Worm (Caenorhabditis elegans) whole organism, mixed stage, embryonic: Measurements from ENCODE around the gene F14F9.5.

Experiments used
- M03D4.4 ChIP-seq: sonication (generic microtip); optimal IDR thresholded peaks from 2 replicates; lab custom pipeline; 2017; ENCODE audit warnings: mild to moderate bottlenecking, missing genetic modification characterization, missing compliant biosample characterization
- bed-3 ChIP-seq: fragments of 200-800 bp; sonication (Bioruptor generic); optimal IDR thresholded peaks from 3 replicates; lab custom pipeline; 2018; ENCODE audit warnings: mild to moderate bottlenecking, missing genetic modification characterization, moderate library complexity, missing compliant biosample characterization
- blmp-1 ChIP-seq: fragments of 150-350 bp; optimal IDR thresholded peaks from 2 replicates; lab custom pipeline; 2014; ENCODE audit warnings: missing biosample characterization, missing genetic modification characterization
- ceh-39 ChIP-seq: fragments of 150-350 bp; optimal IDR thresholded peaks from 2 replicates; lab custom pipeline; 2014; ENCODE audit warnings: missing biosample characterization, missing genetic modification characterization
- ceh-43 ChIP-seq: fragments of 200-800 bp; sonication (Bioruptor generic); optimal IDR thresholded peaks from 2 replicates; lab custom pipeline; 2018; ENCODE audit warnings: mild to moderate bottlenecking, missing genetic modification characterization, moderate library complexity, missing compliant biosample characterization
- ceh-83 ChIP-seq: fragments of 200-800 bp; sonication (Bioruptor generic); optimal IDR thresholded peaks from 2 replicates; lab custom pipeline; 2018; ENCODE audit warnings: mild to moderate bottlenecking, missing genetic modification characterization, missing compliant biosample characterization
- cnd-1 ChIP-seq: fragments of 200-800 bp; sonication (Bioruptor generic); optimal IDR thresholded peaks from 2 replicates; lab custom pipeline; 2018; ENCODE audit warnings: mild to moderate bottlenecking, missing genetic modification characterization, missing compliant biosample characterization
- drap-1 ChIP-seq: fragments of 200-800 bp; sonication (Bioruptor generic); optimal IDR thresholded peaks from 3 replicates; lab custom pipeline; 2018; ENCODE audit warnings: mild to moderate bottlenecking, missing genetic modification characterization, missing compliant biosample characterization
- elt-3 ChIP-seq: fragments of 150-350 bp; optimal IDR thresholded peaks from 2 replicates; lab custom pipeline; 2014; ENCODE audit warnings: missing biosample characterization, missing genetic modification characterization
- flh-1 ChIP-seq: fragments of 200-800 bp; sonication (Bioruptor generic); optimal IDR thresholded peaks from 2 replicates; lab custom pipeline; 2018; ENCODE audit warnings: mild to moderate bottlenecking, missing genetic modification characterization, moderate library complexity, missing compliant biosample characterization
- hlh-1 ChIP-seq: fragments of 150-350 bp; optimal IDR thresholded peaks from 2 replicates; lab custom pipeline; 2014; ENCODE audit warnings: missing biosample characterization, missing genetic modification reagents, missing genetic modification characterization
- lin-13 ChIP-seq: fragments of 150-350 bp; optimal IDR thresholded peaks from 2 replicates; lab custom pipeline; 2014; ENCODE audit warnings: missing biosample characterization, missing genetic modification characterization
- lin-32 ChIP-seq: fragments of 200-800 bp; sonication (Bioruptor generic); optimal IDR thresholded peaks from 2 replicates; lab custom pipeline; 2018; ENCODE audit warnings: mild to moderate bottlenecking, missing genetic modification characterization, missing compliant biosample characterization
- lsy-2 ChIP-seq: fragments of 150-350 bp; optimal IDR thresholded peaks from 2 replicates; lab custom pipeline; 2014; ENCODE audit warnings: missing biosample characterization, missing genetic modification characterization
- mab-5 ChIP-seq: fragments of 150-350 bp; optimal IDR thresholded peaks from 2 replicates; lab custom pipeline; 2014; ENCODE audit warnings: missing biosample characterization, missing genetic modification characterization
- mep-1 ChIP-seq: fragments of 150-350 bp; optimal IDR thresholded peaks from 2 replicates; lab custom pipeline; 2017; ENCODE audit warnings: missing biosample characterization, missing genetic modification reagents, missing genetic modification characterization, inconsistent platforms
- mls-2 ChIP-seq: sonication (generic microtip); optimal IDR thresholded peaks from 2 replicates; lab custom pipeline; 2016; ENCODE audit warnings: mild to moderate bottlenecking, missing genetic modification characterization, moderate library complexity, missing compliant biosample characterization
- nhr-12 ChIP-seq: fragments of 150-350 bp; optimal IDR thresholded peaks from 2 replicates; lab custom pipeline; 2014; ENCODE audit warnings: missing biosample characterization, missing genetic modification characterization
- nhr-2 ChIP-seq: fragments of 150-350 bp; optimal IDR thresholded peaks from 2 replicates; lab custom pipeline; 2014; ENCODE audit warnings: missing biosample characterization, missing genetic modification characterization
- nhr-237 ChIP-seq: fragments of 150-350 bp; optimal IDR thresholded peaks from 2 replicates; lab custom pipeline; 2014; ENCODE audit warnings: missing biosample characterization, missing genetic modification characterization
- nhr-28 ChIP-seq: fragments of 150-350 bp; optimal IDR thresholded peaks from 2 replicates; lab custom pipeline; 2014; ENCODE audit warnings: missing biosample characterization, missing genetic modification characterization
- pha-4 ChIP-seq: fragments of 150-350 bp; optimal IDR thresholded peaks from 2 replicates; lab custom pipeline; 2018; ENCODE audit warnings: missing biosample characterization, missing genetic modification reagents, missing genetic modification characterization
- sem-2 ChIP-seq: fragments of 200-800 bp; sonication (Bioruptor generic); optimal IDR thresholded peaks from 2 replicates; lab custom pipeline; 2018; ENCODE audit warnings: mild to moderate bottlenecking, missing genetic modification characterization, missing compliant biosample characterization
- snpc-4 ChIP-seq: fragments of 150-350 bp; optimal IDR thresholded peaks from 2 replicates; lab custom pipeline; 2014; ENCODE audit warnings: missing biosample characterization, missing genetic modification characterization
- tbx-8 ChIP-seq: fragments of 200-800 bp; sonication (Bioruptor generic); optimal IDR thresholded peaks from 2 replicates; lab custom pipeline; 2018; ENCODE audit warnings: mild to moderate bottlenecking, missing genetic modification characterization, moderate library complexity, missing compliant biosample characterization
- unc-120 ChIP-seq: sonication (generic microtip); optimal IDR thresholded peaks from 2 replicates; lab custom pipeline; 2017; ENCODE audit warnings: missing genetic modification characterization, missing compliant biosample characterization; ENCODE audit not compliant: poor library complexity, severe bottlenecking
- unc-39 ChIP-seq: fragments of 150-350 bp; optimal IDR thresholded peaks from 2 replicates; lab custom pipeline; 2014; ENCODE audit warnings: missing biosample characterization, missing genetic modification characterization
- unc-62 ChIP-seq: fragments of 150-350 bp; optimal IDR thresholded peaks from 2 replicates; lab custom pipeline; 2014; ENCODE audit warnings: missing biosample characterization, missing genetic modification reagents, missing genetic modification characterization
- zip-8 ChIP-seq: fragments of 150-350 bp; optimal IDR thresholded peaks from 2 replicates; lab custom pipeline; 2014; ENCODE audit warnings: missing biosample characterization, missing genetic modification characterization
- ztf-11 ChIP-seq: fragments of 150-350 bp; optimal IDR thresholded peaks from 2 replicates; lab custom pipeline; 2014; ENCODE audit warnings: missing biosample characterization, missing genetic modification characterization

The F14F9.5 gene

ce11 chrV:5107816-5108215 lies 19.1 kb upstream of the F14F9.5 start, which contains the start of gene srab-3:
srab-3 (minus strand) TSS chrV:5107916.
- TF ChIP-seq bed-3 (GFP tag; lab: Kevin White, UChicago): no peak
- no peak for TF ChIP-seq nhr-12 (tag; lab: Kevin White, UChicago)
- no peak for TF ChIP-seq lsy-2 (tag; lab: Kevin White, UChicago)
- no peak for TF ChIP-seq unc-62 (GFP tag; lab: Kevin White, UChicago)
- no peak for TF ChIP-seq ceh-43
- no peak for TF ChIP-seq flh-1 (GFP tag; lab: Kevin White, UChicago)
- no peak for TF ChIP-seq ceh-83 (GFP tag; lab: Kevin White, UChicago)
- no peak for TF ChIP-seq lin-13
- no peak for TF ChIP-seq snpc-4
- TF ChIP-seq pha-4 (tag; lab: Kevin White, UChicago): no peak
- no peak for TF ChIP-seq lin-32
- TF ChIP-seq unc-39 (tag; lab: Kevin White, UChicago): no peak
- no peak for TF ChIP-seq nhr-2 (tag; lab: Kevin White, UChicago)
- TF ChIP-seq tbx-8 (GFP tag; lab: Kevin White, UChicago): no peak
- TF ChIP-seq, all 35 proteins: peak for 0

- no peak for TF ChIP-seq mls-2 (tag; lab: Kevin White, UChicago)
- no peak for TF ChIP-seq cnd-1 (tag; lab: Kevin White, UChicago)
- TF ChIP-seq zip-8: no peak
- TF ChIP-seq nhr-2 (tag; lab: Kevin White, UChicago): no peak
- TF ChIP-seq tbx-8 (GFP tag; lab: Kevin White, UChicago): no peak
- no peak for TF ChIP-seq unc-120
- TF ChIP-seq mep-1 (tag; lab: Kevin White, UChicago): no peak
- no peak for TF ChIP-seq lsy-2 (tag; lab: Kevin White, UChicago)
- no peak for TF ChIP-seq unc-62 (GFP tag; lab: Kevin White, UChicago)
- TF ChIP-seq M03D4.4: no peak
- TF ChIP-seq blmp-1 (tag; lab: Kevin White, UChicago): no peak
- no peak for TF ChIP-seq ceh-39
- TF ChIP-seq pha-4 (tag; lab: Kevin White, UChicago): no peak
- TF ChIP-seq nhr-12 (tag; lab: Kevin White, UChicago): no peak
- TF ChIP-seq sem-2: no peak
- TF ChIP-seq nhr-28 (tag; lab: Kevin White, UChicago): no peak
- TF ChIP-seq flh-1 (GFP tag; lab: Kevin White, UChicago): no peak
Measured at ce11 chrV:5110684-5111083, 16.2 kb upstream of the F14F9.5 start, which contains the start of gene ugt-63. ugt-63 (minus strand) TSS chrV:5110772.

- TF ChIP-seq unc-62 (GFP tag; lab: Kevin White, UChicago) (no peak), mep-1 (tag; lab: Kevin White, UChicago) (no peak), ceh-43 (no peak), lin-32 (no peak), lsy-2 (tag; lab: Kevin White, UChicago) (no peak), lin-13 (no peak), unc-120 (no peak), pha-4 (tag; lab: Kevin White, UChicago) (no peak), ztf-11 (no peak), snpc-4 (no peak), drap-1 (GFP tag; lab: Kevin White, UChicago) (no peak), hlh-1 (tag; lab: Kevin White, UChicago) (no peak), sem-2 (no peak), nhr-237 (tag; lab: Kevin White, UChicago) (no peak)
Measured at ce11 chrV:5113654-5114053, 13.2 kb upstream of the F14F9.5 start, which contains the start of gene C04F5.8. C04F5.8 (minus strand) TSS chrV:5113754.

ce11 chrV:5119109-5119508 lies 7.8 kb upstream of the F14F9.5 start, which contains the start of gene C04F5.9:
C04F5.9 (minus strand) TSS chrV:5119209.
- no peak for TF ChIP-seq drap-1 (GFP tag; lab: Kevin White, UChicago)
- no peak for TF ChIP-seq ztf-11
- TF ChIP-seq pha-4 (tag; lab: Kevin White, UChicago): no peak
- TF ChIP-seq unc-62 (GFP tag; lab: Kevin White, UChicago): no peak
- no peak for TF ChIP-seq sem-2
- TF ChIP-seq unc-120: no peak
- no peak for TF ChIP-seq elt-3 (tag; lab: Kevin White, UChicago)

ce11 chrV:5119679-5120078 lies 7.2 kb upstream of the F14F9.5 start, which contains the start of gene sid-1:
sid-1 (plus strand) TSS chrV:5119970.
- no peak for TF ChIP-seq sem-2
- no peak for TF ChIP-seq ceh-43
- no peak for TF ChIP-seq snpc-4
- TF ChIP-seq nhr-237 (tag; lab: Kevin White, UChicago): no peak
- no peak for TF ChIP-seq mab-5 (tag; lab: Kevin White, UChicago)
- TF ChIP-seq blmp-1 (tag; lab: Kevin White, UChicago): no peak
